Fruit fly (Drosophila melanogaster): ENCODE measurements around the gene CG14607.

The CG14607 gene

dm6 chr3R:7249460-7249859, 7.9 kb downstream of the CG14607 start, which contains the start of the genes CG1227 and Dtwd2 (continued):
- TF ChIP-seq tgo (GFP tag; IDR thresholded peaks at IDR 0.05) (peak; percentile 93), gce (GFP tag; IDR thresholded peaks at IDR 0.05) (peak; percentile 86), gt (GFP tag; IDR thresholded peaks at IDR 0.05) (peak; percentile 57), Dp (GFP tag; optimal IDR thresholded peaks at IDR 0.05) (peak; percentile 20), CG6272 (GFP tag; IDR thresholded peaks at IDR 0.05) (peak; percentile 26; the same call in 1 of the 2 replicates), BEAF-32 (GFP tag; optimal IDR thresholded peaks at IDR 0.05) (no peak), toy (GFP tag; IDR thresholded peaks at IDR 0.05) (peak; percentile 74), Taf1 (GFP tag; IDR thresholded peaks at IDR 0.05) (peak; percentile 83), eve (GFP tag; optimal IDR thresholded peaks at IDR 0.05) (no peak), danr (GFP tag; IDR thresholded peaks at IDR 0.05) (peak; percentile 56; the same call in 1 of the 2 replicates), zfh2 (GFP tag; optimal IDR thresholded peaks at IDR 0.05) (peak; percentile 73), Eip74EF (GFP tag; optimal IDR thresholded peaks at IDR 0.05) (peak in 1 of 2 experiments; percentile 94), CG8944 (GFP tag; optimal IDR thresholded peaks at IDR 0.05) (no peak), sens (GFP tag) (peak; percentile 96), odd (GFP tag; optimal IDR thresholded peaks at IDR 0.05) (peak; percentile 92), fd64A (GFP tag; optimal IDR thresholded peaks at IDR 0.05) (peak; percentile 41), dmrt99B (tag; optimal IDR thresholded peaks at IDR 0.05) (peak; percentile 91), bigmax (GFP tag; optimal IDR thresholded peaks at IDR 0.05) (no peak), CG6683 (GFP tag; optimal IDR thresholded peaks at IDR 0.05) (no peak), Hand (GFP tag; optimal IDR thresholded peaks at IDR 0.05) (peak; percentile 87), Xbp1 (GFP tag; optimal IDR thresholded peaks at IDR 0.05) (peak; percentile 88), CG16815 (GFP tag; optimal IDR thresholded peaks at IDR 0.05) (peak; percentile 53), prd (optimal IDR thresholded peaks at IDR 0.05) (no peak), prd (GFP tag; IDR thresholded peaks at IDR 0.05) (peak; percentile 81), CG13123 (GFP tag; optimal IDR thresholded peaks at IDR 0.05) (peak; percentile 59), Side (GFP tag; optimal IDR thresholded peaks at IDR 0.05) (no peak), insv (GFP tag; optimal IDR thresholded peaks at IDR 0.05) (peak in 1 of 2 experiments; percentile 56), CoRest (tag; optimal IDR thresholded peaks at IDR 0.05) (peak; percentile 96), jumu (GFP tag; optimal IDR thresholded peaks at IDR 0.05) (no peak), Aef1 (GFP tag; IDR thresholded peaks at IDR 0.05) (peak; percentile 85), Neu2 (GFP tag; optimal IDR thresholded peaks at IDR 0.05; ENCODE audit: borderline replicate concordance) (no peak), CG17328 (GFP tag; IDR thresholded peaks at IDR 0.05) (peak; percentile 92), CG8281 (tag; optimal IDR thresholded peaks at IDR 0.05) (peak; percentile 78), CTCF (GFP tag; optimal IDR thresholded peaks at IDR 0.05) (peak; percentile 8), stwl (tag; optimal IDR thresholded peaks at IDR 0.05) (peak; percentile 60), CG1792 (GFP tag; optimal IDR thresholded peaks at IDR 0.05) (peak; percentile 31), Pdp1 (GFP tag; optimal IDR thresholded peaks at IDR 0.05) (peak in 1 of 2 experiments; percentile 43), Rx (GFP tag; IDR thresholded peaks at IDR 0.05) (peak; percentile 47; the same call in 1 of the 2 replicates), Poxn (GFP tag; IDR thresholded peaks at IDR 0.05) (peak; percentile 51; the same call in 1 of the 2 replicates), run (tag; optimal IDR thresholded peaks at IDR 0.05) (peak; percentile 86), salm (tag; optimal IDR thresholded peaks at IDR 0.05) (no peak), CG7372 (GFP tag; IDR thresholded peaks at IDR 0.05) (peak; percentile 89), caup (GFP tag; optimal IDR thresholded peaks at IDR 0.05; ENCODE audit: severe bottlenecking) (peak; percentile 87), Max (GFP tag; optimal IDR thresholded peaks at IDR 0.05) (peak; percentile 88), Med (GFP tag) (peak; percentile 91), bowl (GFP tag; IDR thresholded peaks at IDR 0.05) (peak; percentile 69; the same call in 1 of the 2 replicates), Dll (GFP tag; IDR thresholded peaks at IDR 0.05; ENCODE audit: partially characterized antibody) (peak; percentile 36; the same call in 1 of the 4 replicates), Sry-δ (GFP tag; optimal IDR thresholded peaks at IDR 0.05) (no peak), CG14965 (GFP tag; optimal IDR thresholded peaks at IDR 0.05; ENCODE audit: borderline replicate concordance) (no peak), CG8765 (GFP tag; IDR thresholded peaks at IDR 0.05) (peak; percentile 73; the same call in 1 of the 2 replicates), gro (GFP tag; optimal IDR thresholded peaks at IDR 0.05) (no peak)
